Worm (Caenorhabditis elegans) whole organism, early embryonic: ENCODE results near the gene W07A12.4.

Source experiments
- B0310.2 ChIP-seq: sonication (generic microtip); optimal IDR thresholded peaks from 2 replicates; lab custom pipeline; 2016; ENCODE audit warnings: mild to moderate bottlenecking, missing genetic modification characterization, missing compliant biosample characterization
- F13C5.2 ChIP-seq: sonication (generic microtip); optimal IDR thresholded peaks from 2 replicates; lab custom pipeline; 2017; ENCODE audit warnings: mild to moderate bottlenecking, missing genetic modification characterization, inconsistent platforms, missing compliant biosample characterization
- aly-1 ChIP-seq: sonication (generic microtip); optimal IDR thresholded peaks from 2 replicates; lab custom pipeline; 2016; ENCODE audit warnings: missing genetic modification characterization, missing compliant biosample characterization
- ama-1 ChIP-seq: fragments of 150-350 bp; optimal IDR thresholded peaks from 2 replicates; lab custom pipeline; 2014
- ceh-13 ChIP-seq: fragments of 200-800 bp; sonication (Bioruptor generic); optimal IDR thresholded peaks from 2 replicates; lab custom pipeline; 2018; ENCODE audit warnings: mild to moderate bottlenecking, missing genetic modification characterization, missing compliant biosample characterization
- ceh-36 ChIP-seq: sonication (generic microtip); optimal IDR thresholded peaks from 2 replicates; lab custom pipeline; 2016; ENCODE audit warnings: missing genetic modification characterization, inconsistent platforms, missing compliant biosample characterization
- ets-7 ChIP-seq: sonication (generic microtip); optimal IDR thresholded peaks from 2 replicates; lab custom pipeline; 2016; ENCODE audit warnings: missing genotype, missing genetic modification characterization, missing compliant biosample characterization
- hmbx-1 ChIP-seq: sonication (generic microtip); optimal IDR thresholded peaks from 2 replicates; lab custom pipeline; 2016; ENCODE audit warnings: mild to moderate bottlenecking, missing genetic modification characterization, missing compliant biosample characterization
- hmg-4 ChIP-seq: fragments of 200-800 bp; sonication (Bioruptor generic); optimal IDR thresholded peaks from 2 replicates; lab custom pipeline; 2018; ENCODE audit warnings: mild to moderate bottlenecking, missing genetic modification characterization, missing compliant biosample characterization
- hnd-1 ChIP-seq: sonication (generic microtip); optimal IDR thresholded peaks from 2 replicates; lab custom pipeline; 2016; ENCODE audit warnings: missing genetic modification characterization, missing compliant biosample characterization
- sea-1 ChIP-seq: fragments of 200-800 bp; sonication (Bioruptor generic); conservative IDR thresholded peaks from 2 replicates; pipeline ENCODE4 v1.3.6; 2022; ENCODE audit warnings: missing genetic modification characterization, missing compliant biosample characterization
- tbx-11 ChIP-seq: fragments of 200-800 bp; sonication (Bioruptor generic); IDR thresholded peaks from 2 replicates; pipeline ENCODE4 v1.3.6; 2022; ENCODE audit warnings: missing genetic modification characterization, missing compliant biosample characterization
- tbx-37 ChIP-seq: fragments of 200-800 bp; sonication (Bioruptor generic); conservative IDR thresholded peaks from 2 replicates; pipeline ENCODE4 v1.3.6; 2022; ENCODE audit warnings: missing genetic modification reagents, missing genetic modification characterization, missing compliant biosample characterization

- TF ChIP-seq hmg-4 (GFP tag; lab: Kevin White, UChicago) (no peak), ets-7 (no peak), ceh-13 (GFP tag; lab: Kevin White, UChicago) (no peak), aly-1 (no peak), tbx-11 (GFP tag; lab: Robert Waterston, UW) (no peak), hmbx-1 (tag; lab: Kevin White, UChicago) (no peak), sea-1 (no peak), F13C5.2 (no peak), ama-1 (no peak), ceh-36 (tag; lab: Kevin White, UChicago) (no peak), B0310.2 (tag; lab: Kevin White, UChicago) (no peak), hnd-1 (tag; lab: Kevin White, UChicago) (no peak), tbx-37 (GFP tag; lab: Robert Waterston, UW) (no peak)
Observed at ce11 chrII:9185915-9186314, 39.9 kb downstream of the W07A12.4 start.
